Worm (Caenorhabditis elegans) whole organism, late embryonic: Measurements from ENCODE around the gene VY10G11R.1.

ENCODE experiments used
- C08G9.2 ChIP-seq: sonication (generic microtip); optimal IDR thresholded peaks from 2 replicates; lab custom pipeline; 2016; ENCODE audit warnings: mild to moderate bottlenecking, missing genetic modification characterization, moderate library complexity, missing compliant biosample characterization
- C38D4.7 ChIP-seq: fragments of 200-800 bp; sonication (Bioruptor generic); optimal IDR thresholded peaks from 2 replicates; lab custom pipeline; 2018; ENCODE audit warnings: mild to moderate bottlenecking, missing genetic modification characterization, moderate library complexity, missing compliant biosample characterization
- F13H6.1 ChIP-seq: sonication (generic microtip); optimal IDR thresholded peaks from 2 replicates; lab custom pipeline; 2016; ENCODE audit warnings: missing genetic modification characterization, missing compliant biosample characterization
- K02D7.2 ChIP-seq: sonication (generic microtip); optimal IDR thresholded peaks from 2 replicates; lab custom pipeline; 2017; ENCODE audit warnings: mild to moderate bottlenecking, missing genetic modification characterization, missing compliant biosample characterization
- K09A11.1 ChIP-seq: sonication (generic microtip); optimal IDR thresholded peaks from 2 replicates; lab custom pipeline; 2017; ENCODE audit warnings: antibody characterized with exemption, mild to moderate bottlenecking, missing genetic modification characterization, missing compliant biosample characterization; ENCODE audit not compliant: insufficient read depth
- ama-1 ChIP-seq: fragments of 150-350 bp; optimal IDR thresholded peaks from 2 replicates; lab custom pipeline; 2014
- ceh-14 ChIP-seq: sonication (generic microtip); optimal IDR thresholded peaks from 2 replicates; lab custom pipeline; 2016; ENCODE audit warnings: missing genotype, missing genetic modification characterization, missing compliant biosample characterization
- ceh-18 ChIP-seq: sonication (generic microtip); optimal IDR thresholded peaks from 2 replicates; lab custom pipeline; 2016; ENCODE audit warnings: missing genetic modification characterization, missing compliant biosample characterization
- ceh-22 ChIP-seq: sonication (generic microtip); optimal IDR thresholded peaks from 2 replicates; lab custom pipeline; 2017; ENCODE audit warnings: missing biosample characterization, missing genetic modification characterization
- ceh-24 ChIP-seq: sonication (generic microtip); optimal IDR thresholded peaks from 2 replicates; lab custom pipeline; 2016; ENCODE audit warnings: mild to moderate bottlenecking, missing genetic modification characterization, missing compliant biosample characterization
- ceh-30 ChIP-seq: fragments of 150-350 bp; optimal IDR thresholded peaks from 2 replicates; lab custom pipeline; 2014; ENCODE audit warnings: missing biosample characterization, missing genetic modification characterization
- ceh-31 ChIP-seq: sonication (generic microtip); optimal IDR thresholded peaks from 2 replicates; lab custom pipeline; 2016; ENCODE audit warnings: missing genetic modification characterization, missing compliant biosample characterization
- ceh-34 ChIP-seq: sonication (generic microtip); optimal IDR thresholded peaks from 2 replicates; lab custom pipeline; 2016; ENCODE audit warnings: mild to moderate bottlenecking, missing genetic modification characterization, missing compliant biosample characterization
- ceh-9 ChIP-seq: sonication (generic microtip); optimal IDR thresholded peaks from 2 replicates; lab custom pipeline; 2016; ENCODE audit warnings: mild to moderate bottlenecking, missing genetic modification characterization, inconsistent platforms, missing compliant biosample characterization
- che-1 ChIP-seq: sonication (generic microtip); optimal IDR thresholded peaks from 2 replicates; lab custom pipeline; 2016; ENCODE audit warnings: mild to moderate bottlenecking, missing genetic modification characterization, missing compliant biosample characterization
- dve-1 ChIP-seq: sonication (generic microtip); optimal IDR thresholded peaks from 2 replicates; lab custom pipeline; 2017; ENCODE audit warnings: antibody characterized with exemption, mild to moderate bottlenecking, missing genetic modification characterization, missing compliant biosample characterization
- elt-2 ChIP-seq: sonication (generic microtip); optimal IDR thresholded peaks from 2 replicates; lab custom pipeline; 2016; ENCODE audit warnings: missing genetic modification reagents, missing genetic modification characterization, missing compliant biosample characterization
- elt-4 ChIP-seq: sonication (generic microtip); optimal IDR thresholded peaks from 2 replicates; lab custom pipeline; 2016; ENCODE audit warnings: missing genetic modification characterization, missing compliant biosample characterization
- eyg-1 ChIP-seq: sonication (generic microtip); optimal IDR thresholded peaks from 2 replicates; lab custom pipeline; 2016; ENCODE audit warnings: missing genotype, missing genetic modification characterization, missing compliant biosample characterization
- fkh-10 ChIP-seq: fragments of 150-350 bp; optimal IDR thresholded peaks from 2 replicates; lab custom pipeline; 2014; ENCODE audit warnings: missing biosample characterization, missing genetic modification reagents, missing genetic modification characterization
- fkh-6 ChIP-seq: sonication (generic microtip); optimal IDR thresholded peaks from 2 replicates; lab custom pipeline; 2016; ENCODE audit warnings: missing genetic modification characterization, missing compliant biosample characterization
- hlh-13 ChIP-seq: fragments of 200-800 bp; sonication (Bioruptor generic); optimal IDR thresholded peaks from 2 replicates; lab custom pipeline; 2018; ENCODE audit warnings: mild to moderate bottlenecking, missing genetic modification characterization, missing compliant biosample characterization
- hlh-8 ChIP-seq: sonication (generic microtip); optimal IDR thresholded peaks from 2 replicates; lab custom pipeline; 2016; ENCODE audit warnings: missing genotype, missing genetic modification characterization, missing compliant biosample characterization
- lim-6 ChIP-seq: sonication (generic microtip); optimal IDR thresholded peaks from 2 replicates; lab custom pipeline; 2016; ENCODE audit warnings: missing genetic modification characterization, missing compliant biosample characterization
- lin-11 ChIP-seq: fragments of 200-800 bp; sonication (Bioruptor generic); optimal IDR thresholded peaks from 2 replicates; lab custom pipeline; 2018; ENCODE audit warnings: mild to moderate bottlenecking, missing genetic modification characterization, missing compliant biosample characterization
- madf-2 ChIP-seq: sonication (generic microtip); optimal IDR thresholded peaks from 2 replicates; lab custom pipeline; 2017; ENCODE audit warnings: missing genetic modification characterization, missing compliant biosample characterization
- mec-3 ChIP-seq: sonication (generic microtip); optimal IDR thresholded peaks from 2 replicates; lab custom pipeline; 2016; ENCODE audit warnings: borderline replicate concordance, missing genetic modification characterization, missing compliant biosample characterization
- nfya-1 ChIP-seq: sonication (generic microtip); optimal IDR thresholded peaks from 2 replicates; lab custom pipeline; 2017; ENCODE audit warnings: missing genetic modification characterization, mild to moderate bottlenecking, missing compliant biosample characterization, antibody characterized with exemption, moderate library complexity
- nhr-11 ChIP-seq: fragments of 150-350 bp; optimal IDR thresholded peaks from 2 replicates; lab custom pipeline; 2014; ENCODE audit warnings: missing biosample characterization, missing genetic modification characterization
- nhr-232 ChIP-seq: sonication (generic microtip); optimal IDR thresholded peaks from 2 replicates; lab custom pipeline; 2016; ENCODE audit warnings: missing genetic modification characterization, missing compliant biosample characterization
- npax-4 ChIP-seq: sonication (generic microtip); optimal IDR thresholded peaks from 2 replicates; lab custom pipeline; 2016; ENCODE audit warnings: missing genetic modification characterization, missing compliant biosample characterization
- odd-2 ChIP-seq: sonication (generic microtip); optimal IDR thresholded peaks from 2 replicates; lab custom pipeline; 2017; ENCODE audit warnings: antibody characterized with exemption, mild to moderate bottlenecking, missing genetic modification characterization, missing compliant biosample characterization
- pag-3 ChIP-seq: sonication (generic microtip); optimal IDR thresholded peaks from 2 replicates; lab custom pipeline; 2016; ENCODE audit warnings: missing compliant biosample characterization, missing genetic modification characterization, borderline replicate concordance
- pat-9 ChIP-seq: fragments of 200-800 bp; sonication (Bioruptor generic); optimal IDR thresholded peaks from 2 replicates; lab custom pipeline; 2018; ENCODE audit warnings: mild to moderate bottlenecking, missing genetic modification characterization, moderate library complexity, missing compliant biosample characterization
- pax-1 ChIP-seq: fragments of 150-350 bp; optimal IDR thresholded peaks from 2 replicates; lab custom pipeline; 2014; ENCODE audit warnings: missing biosample characterization, missing genetic modification characterization
- pha-2 ChIP-seq: sonication (generic microtip); optimal IDR thresholded peaks from 2 replicates; lab custom pipeline; 2017; ENCODE audit warnings: mild to moderate bottlenecking, missing genetic modification characterization, missing compliant biosample characterization
- pha-4 ChIP-seq: fragments of 150-350 bp; optimal IDR thresholded peaks from 2 replicates; lab custom pipeline; 2018; ENCODE audit warnings: missing biosample characterization, missing genetic modification reagents, missing genetic modification characterization
- pqm-1 ChIP-seq: sonication (generic microtip); optimal IDR thresholded peaks from 2 replicates; lab custom pipeline; 2016; ENCODE audit warnings: missing genetic modification characterization, missing compliant biosample characterization
- pros-1 ChIP-seq: fragments of 150-350 bp; optimal IDR thresholded peaks from 2 replicates; lab custom pipeline; 2014; ENCODE audit warnings: missing biosample characterization, missing genetic modification reagents, missing genetic modification characterization
- ref-2 ChIP-seq: sonication (generic microtip); optimal IDR thresholded peaks from 2 replicates; lab custom pipeline; 2016; ENCODE audit warnings: missing genetic modification characterization, missing compliant biosample characterization
- sox-2 ChIP-seq: fragments of 200-800 bp; sonication (Bioruptor generic); IDR thresholded peaks from 2 replicates; pipeline ENCODE4 v1.3.6; 2022; ENCODE audit warnings: missing genetic modification reagents, missing genetic modification characterization, missing compliant biosample characterization
- syd-9 ChIP-seq: sonication (generic microtip); optimal IDR thresholded peaks from 2 replicates; lab custom pipeline; 2016; ENCODE audit warnings: mild to moderate bottlenecking, missing genetic modification characterization, moderate library complexity, missing compliant biosample characterization
- tbx-2 ChIP-seq: sonication (generic microtip); optimal IDR thresholded peaks from 2 replicates; lab custom pipeline; 2016; ENCODE audit warnings: missing genetic modification characterization, missing compliant biosample characterization
- tbx-7 ChIP-seq: sonication (generic microtip); optimal IDR thresholded peaks from 2 replicates; lab custom pipeline; 2016; ENCODE audit warnings: missing genotype, missing genetic modification characterization, missing compliant biosample characterization
- unc-42 ChIP-seq: sonication (generic microtip); optimal IDR thresholded peaks from 2 replicates; lab custom pipeline; 2016; ENCODE audit warnings: missing genotype, missing genetic modification characterization, missing compliant biosample characterization
- unc-55 ChIP-seq: sonication (generic microtip); optimal IDR thresholded peaks from 2 replicates; lab custom pipeline; 2017; ENCODE audit warnings: missing biosample characterization, missing genetic modification reagents, missing genetic modification characterization
- unc-86 ChIP-seq: sonication (generic microtip); optimal IDR thresholded peaks from 2 replicates; lab custom pipeline; 2016; ENCODE audit warnings: missing genetic modification characterization, missing compliant biosample characterization
- zip-5 ChIP-seq: sonication (generic microtip); optimal IDR thresholded peaks from 2 replicates; lab custom pipeline; 2016; ENCODE audit warnings: missing genetic modification characterization, missing compliant biosample characterization
- ztf-16 ChIP-seq: sonication (generic microtip); optimal IDR thresholded peaks from 2 replicates; lab custom pipeline; 2017; ENCODE audit warnings: missing genetic modification characterization, missing compliant biosample characterization

Gene VY10G11R.1

DNA sequence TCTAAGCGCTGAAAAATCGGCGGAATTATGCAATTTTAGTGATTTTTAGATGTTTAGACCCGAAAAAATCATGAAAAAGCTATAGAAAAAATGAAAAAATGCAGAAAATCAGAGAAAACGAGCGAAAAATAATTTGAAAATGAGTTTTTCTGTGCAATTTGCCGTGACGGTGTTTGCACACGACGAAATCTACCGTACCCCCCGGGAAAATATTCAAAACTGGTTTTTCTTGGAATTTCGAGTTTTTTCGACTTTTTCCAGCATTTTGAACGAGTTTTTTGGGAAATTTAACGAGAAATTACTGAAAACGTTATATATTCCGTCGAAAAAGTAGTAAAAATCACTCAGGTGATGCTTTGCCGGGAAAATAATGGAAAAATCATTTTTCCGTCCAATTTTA, 31.6 kb upstream of the VY10G11R.1 start:
- TF ChIP-seq unc-86 (tag; lab: Kevin White, UChicago), result no peak

DNA sequence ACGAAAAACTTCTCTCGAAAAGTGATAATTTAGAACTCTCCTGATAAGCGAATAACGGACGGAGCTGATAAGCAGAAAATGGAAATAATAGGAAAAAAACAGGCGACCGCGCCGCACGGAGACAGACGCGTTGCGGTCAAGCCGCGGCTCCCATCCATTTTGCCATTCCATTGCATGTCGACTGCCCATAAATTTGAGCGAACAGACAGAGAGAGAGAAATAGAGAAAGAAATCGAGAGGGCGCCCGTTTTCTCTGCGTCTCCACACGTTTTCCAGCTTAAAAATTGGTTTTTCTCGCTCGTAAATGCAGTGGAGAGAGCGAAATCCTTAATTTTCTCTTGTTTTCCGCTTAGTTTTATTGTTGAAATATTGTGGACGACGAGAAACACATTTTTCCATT, 31.1 kb upstream of the VY10G11R.1 start:
- TF ChIP-seq pha-4, result no peak
- no peak for TF ChIP-seq syd-9 (tag; lab: Kevin White, UChicago)
- no peak for TF ChIP-seq hlh-13 (GFP tag; lab: Kevin White, UChicago)
- peak; percentile 76 for TF ChIP-seq elt-2 (tag; lab: Kevin White, UChicago)
- no peak for TF ChIP-seq madf-2
- TF ChIP-seq tbx-7, result no peak
- no peak for TF ChIP-seq elt-4 (tag; lab: Kevin White, UChicago)
- TF ChIP-seq unc-42 (tag; lab: Kevin White, UChicago), result peak; percentile 41
- peak; percentile 25 for TF ChIP-seq ceh-31
- TF ChIP-seq ceh-24 (tag; lab: Kevin White, UChicago), result no peak
- TF ChIP-seq ceh-22, result no peak
- no peak for TF ChIP-seq nhr-232 (tag; lab: Kevin White, UChicago)
- peak; percentile 56 for TF ChIP-seq dve-1
- TF ChIP-seq ceh-18 (tag; lab: Kevin White, UChicago), result no peak
- TF ChIP-seq unc-55 (GFP tag; lab: Kevin White, UChicago), result peak; percentile 53
- no peak for TF ChIP-seq odd-2 (tag; lab: Kevin White, UChicago)
- TF ChIP-seq nfya-1 (tag; lab: Kevin White, UChicago), result peak; percentile 36
- no peak for TF ChIP-seq C08G9.2

DNA sequence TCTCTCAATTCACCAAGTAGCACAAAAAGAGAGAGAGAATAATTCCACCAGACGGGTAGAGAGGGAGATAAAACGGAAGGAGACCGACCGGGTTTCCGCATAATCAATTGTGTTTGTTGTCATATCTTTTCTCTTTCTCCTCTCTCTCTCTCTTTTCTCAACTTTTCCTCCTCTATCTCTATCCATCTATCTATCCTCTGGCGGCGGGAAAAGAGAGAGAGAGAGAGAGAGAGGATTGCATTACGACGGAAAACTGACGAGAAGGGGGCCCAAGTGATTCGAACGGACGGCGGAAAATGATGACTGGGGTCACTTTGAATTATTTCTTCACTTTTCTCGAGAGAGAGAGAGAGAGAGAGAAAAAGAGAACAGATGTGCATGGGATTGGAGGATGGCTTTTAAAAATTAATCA, 27.2 kb upstream of the VY10G11R.1 start:
- TF ChIP-seq pag-3 (tag; lab: Kevin White, UChicago) (no peak), ama-1 (no peak), syd-9 (tag; lab: Kevin White, UChicago) (peak; percentile 43), hlh-8 (tag; lab: Kevin White, UChicago) (peak; percentile 38), C08G9.2 (no peak), fkh-6 (no peak), pros-1 (tag; lab: Kevin White, UChicago) (peak; percentile 20), fkh-10 (GFP tag; lab: Kevin White, UChicago) (no peak), ceh-34 (tag; lab: Kevin White, UChicago) (peak; percentile 62), ceh-9 (tag; lab: Kevin White, UChicago) (no peak), ref-2 (peak; percentile 49), pax-1 (tag; lab: Kevin White, UChicago) (no peak), nhr-11 (tag; lab: Kevin White, UChicago) (peak; percentile 64), hlh-13 (GFP tag; lab: Kevin White, UChicago) (no peak), odd-2 (tag; lab: Kevin White, UChicago) (no peak), pqm-1 (tag; lab: Kevin White, UChicago) (no peak), pat-9 (tag; lab: Kevin White, UChicago) (peak; percentile 47), tbx-2 (peak; percentile 82), lim-6 (no peak), unc-86 (tag; lab: Kevin White, UChicago) (no peak), pha-2 (tag; lab: Kevin White, UChicago) (no peak), elt-4 (tag; lab: Kevin White, UChicago) (no peak), sox-2 (no peak), npax-4 (tag; lab: Kevin White, UChicago) (no peak), ceh-14 (tag; lab: Kevin White, UChicago) (peak; percentile 47), unc-55 (GFP tag; lab: Kevin White, UChicago) (peak; percentile 89), F13H6.1 (tag; lab: Kevin White, UChicago) (peak; percentile 64), C38D4.7 (GFP tag; lab: Kevin White, UChicago) (no peak), ztf-16 (tag; lab: Kevin White, UChicago) (no peak), K09A11.1 (tag; lab: Kevin White, UChicago) (peak; percentile 38), lin-11 (tag; lab: Kevin White, UChicago) (no peak), eyg-1 (tag; lab: Kevin White, UChicago) (no peak), madf-2 (no peak), nfya-1 (tag; lab: Kevin White, UChicago) (peak; percentile 78), ceh-31 (peak; percentile 62), elt-2 (tag; lab: Kevin White, UChicago) (no peak), che-1 (tag; lab: Kevin White, UChicago) (peak; percentile 17), mec-3 (tag; lab: Kevin White, UChicago) (no peak), ceh-30 (no peak), ceh-18 (tag; lab: Kevin White, UChicago) (peak; percentile 92), zip-5 (tag; lab: Kevin White, UChicago) (no peak), K02D7.2 (tag; lab: Kevin White, UChicago) (no peak)
